Worm (Caenorhabditis elegans) whole organism, young adult: ENCODE measurements around the gene F55G1.6.

Experiments
- D2030.7 ChIP-seq: fragments of 200-800 bp; sonication (Bioruptor generic); IDR thresholded peaks from 2 replicates; pipeline ENCODE4 v1.3.6; 2022; ENCODE audit warnings: missing genetic modification reagents, missing genetic modification characterization, missing compliant biosample characterization
- F22D6.2 ChIP-seq: sonication (generic microtip); optimal IDR thresholded peaks from 2 replicates; lab custom pipeline; 2016; ENCODE audit warnings: mild to moderate bottlenecking, missing genetic modification characterization, missing compliant biosample characterization
- F39B2.1 ChIP-seq: fragments of 200-800 bp; sonication (Bioruptor generic); IDR thresholded peaks from 2 replicates; pipeline ENCODE4 v1.3.6; 2022; ENCODE audit warnings: missing genetic modification reagents, missing genetic modification characterization, missing compliant biosample characterization
- F57A8.1 ChIP-seq: fragments of 200-800 bp; sonication (Bioruptor generic); optimal IDR thresholded peaks from 2 replicates; lab custom pipeline; 2018; ENCODE audit warnings: mild to moderate bottlenecking, missing genetic modification characterization, moderate library complexity, missing compliant biosample characterization
- F57C9.4 ChIP-seq: sonication (generic microtip); optimal IDR thresholded peaks from 2 replicates; lab custom pipeline; 2017; ENCODE audit warnings: mild to moderate bottlenecking, missing genetic modification characterization, missing compliant biosample characterization
- K11D2.4 ChIP-seq: fragments of 200-800 bp; sonication (Bioruptor generic); IDR thresholded peaks from 2 replicates; pipeline ENCODE4 v1.3.6; 2022; ENCODE audit warnings: missing genetic modification reagents, missing genetic modification characterization, missing compliant biosample characterization
- T26A5.8 ChIP-seq: sonication (generic microtip); optimal IDR thresholded peaks from 2 replicates; lab custom pipeline; 2016; ENCODE audit warnings: missing genetic modification characterization, missing compliant biosample characterization
- Y56A3A.18 ChIP-seq: fragments of 200-800 bp; sonication (Bioruptor generic); IDR thresholded peaks from 2 replicates; pipeline ENCODE4 v1.3.6; 2022; ENCODE audit warnings: missing genetic modification reagents, missing genetic modification characterization, missing compliant biosample characterization
- Y67H2A.10 ChIP-seq: fragments of 200-800 bp; sonication (Bioruptor generic); conservative IDR thresholded peaks from 2 replicates; pipeline ENCODE4 v1.3.6; 2022; ENCODE audit warnings: missing genetic modification reagents, missing genetic modification characterization, missing compliant biosample characterization
- Y79H2A.3 ChIP-seq: fragments of 200-800 bp; sonication (Bioruptor generic); conservative IDR thresholded peaks from 2 replicates; pipeline ENCODE4 v1.3.6; 2022; ENCODE audit warnings: missing genetic modification reagents, missing genetic modification characterization, missing compliant biosample characterization
- Y95B8A.8 ChIP-seq: fragments of 200-800 bp; sonication (Bioruptor generic); IDR thresholded peaks from 2 replicates; pipeline ENCODE4 v1.3.6; 2022; ENCODE audit warnings: missing genetic modification reagents, missing genetic modification characterization, missing compliant biosample characterization
- ama-1 ChIP-seq, 3 experiments: fragments of 150-350 bp in 1 of 3; sonication (generic microtip) in 2 of 3; optimal IDR thresholded peaks; 2 replicates each; lab custom pipeline; 2014 to 2018; ENCODE audit warnings: missing biosample characterization in 2 of 3, missing genetic modification characterization in 2 of 3, missing genetic modification reagents in 2 of 3
- aptf-2 ChIP-seq: fragments of 200-800 bp; sonication (Bioruptor generic); conservative IDR thresholded peaks from 2 replicates; pipeline ENCODE4 v1.3.6; 2022; ENCODE audit warnings: missing genetic modification reagents, missing genetic modification characterization, missing compliant biosample characterization
- aptf-3 ChIP-seq: fragments of 200-800 bp; sonication (Bioruptor generic); IDR thresholded peaks from 2 replicates; pipeline ENCODE4 v1.3.6; 2022; ENCODE audit warnings: missing genetic modification characterization, missing compliant biosample characterization
- athp-1 ChIP-seq: sonication (generic microtip); optimal IDR thresholded peaks from 2 replicates; lab custom pipeline; 2017; ENCODE audit warnings: mild to moderate bottlenecking, missing genetic modification characterization, missing compliant biosample characterization
- attf-6 ChIP-seq: fragments of 200-800 bp; sonication (Bioruptor generic); IDR thresholded peaks from 2 replicates; pipeline ENCODE4 v1.3.6; 2022; ENCODE audit warnings: missing genetic modification reagents, missing genetic modification characterization, missing compliant biosample characterization
- cebp-2 ChIP-seq: fragments of 200-800 bp; sonication (Bioruptor generic); IDR thresholded peaks from 2 replicates; pipeline ENCODE4 v1.3.6; 2022; ENCODE audit warnings: missing genetic modification characterization, missing compliant biosample characterization
- ceh-79 ChIP-seq: sonication (generic microtip); optimal IDR thresholded peaks from 2 replicates; lab custom pipeline; 2017; ENCODE audit warnings: mild to moderate bottlenecking, missing genetic modification characterization, missing compliant biosample characterization
- chd-7 ChIP-seq: sonication (generic microtip); optimal IDR thresholded peaks from 2 replicates; lab custom pipeline; 2016; ENCODE audit warnings: mild to moderate bottlenecking, missing genetic modification characterization, moderate library complexity, missing compliant biosample characterization
- dox-1 ChIP-seq: fragments of 200-800 bp; sonication (Bioruptor generic); IDR thresholded peaks from 2 replicates; pipeline ENCODE4 v1.3.6; 2022; ENCODE audit warnings: missing genetic modification reagents, missing genetic modification characterization, missing compliant biosample characterization
- dpff-1 ChIP-seq: sonication (generic microtip); optimal IDR thresholded peaks from 2 replicates; lab custom pipeline; 2017; ENCODE audit warnings: mild to moderate bottlenecking, missing genetic modification characterization, missing compliant biosample characterization
- fkh-3 ChIP-seq: sonication (generic microtip); optimal IDR thresholded peaks from 2 replicates; lab custom pipeline; 2016; ENCODE audit warnings: mild to moderate bottlenecking, missing genetic modification characterization, missing compliant biosample characterization
- gei-17 ChIP-seq: fragments of 200-800 bp; sonication (Bioruptor generic); optimal IDR thresholded peaks from 2 replicates; lab custom pipeline; 2018; ENCODE audit warnings: mild to moderate bottlenecking, missing genetic modification characterization, missing compliant biosample characterization
- him-1 ChIP-seq: sonication (generic microtip); optimal IDR thresholded peaks from 2 replicates; lab custom pipeline; 2016; ENCODE audit warnings: missing genotype, missing genetic modification reagents, missing genetic modification characterization, missing compliant biosample characterization
- hmg-20 ChIP-seq: fragments of 200-800 bp; sonication (Bioruptor generic); IDR thresholded peaks from 2 replicates; pipeline ENCODE4 v1.3.6; 2022; ENCODE audit warnings: missing genetic modification reagents, missing genetic modification characterization, missing compliant biosample characterization
- hsf-1 ChIP-seq: fragments of 200-800 bp; sonication (Bioruptor generic); IDR thresholded peaks from 2 replicates; pipeline ENCODE4 v1.3.6; 2022; ENCODE audit warnings: missing genetic modification reagents, missing genetic modification characterization, missing compliant biosample characterization
- lag-1 ChIP-seq: fragments of 200-800 bp; sonication (Bioruptor generic); IDR thresholded peaks from 2 replicates; pipeline ENCODE4 v1.3.6; 2022; ENCODE audit warnings: missing genetic modification reagents, missing genetic modification characterization, missing compliant biosample characterization
- lin-26 ChIP-seq: fragments of 200-800 bp; sonication (Bioruptor generic); IDR thresholded peaks from 2 replicates; pipeline ENCODE4 v1.3.6; 2022; ENCODE audit warnings: missing genetic modification reagents, missing genetic modification characterization, missing compliant biosample characterization
- lin-35 ChIP-seq, 3 experiments: fragments of 150-350 bp in 2 of 3; sonication (generic microtip) in 1 of 3; optimal IDR thresholded peaks; 2 replicates each; lab custom pipeline; 2014 to 2018; ENCODE audit warnings: missing biosample characterization in 3 of 3, missing genetic modification characterization in 3 of 3, missing genetic modification reagents in 3 of 3
- madf-3 ChIP-seq: fragments of 200-800 bp; sonication (Bioruptor generic); IDR thresholded peaks from 2 replicates; pipeline ENCODE4 v1.3.6; 2022; ENCODE audit warnings: missing genetic modification reagents, missing genetic modification characterization, missing compliant biosample characterization
- madf-8 ChIP-seq: fragments of 200-800 bp; sonication (Bioruptor generic); conservative IDR thresholded peaks from 2 replicates; pipeline ENCODE4 v1.3.6; 2022; ENCODE audit warnings: missing genetic modification reagents, missing genetic modification characterization, missing compliant biosample characterization
- mes-4 ChIP-seq: sonication (generic microtip); optimal IDR thresholded peaks from 2 replicates; lab custom pipeline; 2016; ENCODE audit warnings: missing genotype, missing genetic modification characterization, missing compliant biosample characterization
- mxl-1 ChIP-seq: sonication (generic microtip); optimal IDR thresholded peaks from 2 replicates; lab custom pipeline; 2016; ENCODE audit warnings: missing genetic modification characterization, missing compliant biosample characterization
- nfya-2 ChIP-seq: fragments of 200-800 bp; sonication (Bioruptor generic); IDR thresholded peaks from 2 replicates; pipeline ENCODE4 v1.3.6; 2022; ENCODE audit warnings: missing genetic modification reagents, missing genetic modification characterization, missing compliant biosample characterization
- nhr-179 ChIP-seq: sonication (generic microtip); optimal IDR thresholded peaks from 2 replicates; lab custom pipeline; 2016; ENCODE audit warnings: mild to moderate bottlenecking, missing genetic modification characterization, missing compliant biosample characterization
- rec-8 ChIP-seq, 2 experiments: sonication (generic microtip); optimal IDR thresholded peaks; 2 replicates each; lab custom pipeline; 2016; ENCODE audit warnings: mild to moderate bottlenecking in 2 of 2, missing genetic modification characterization in 2 of 2, missing genetic modification reagents in 2 of 2, missing genotype in 2 of 2, missing biosample characterization in 1 of 2, missing compliant biosample characterization in 1 of 2, moderate library complexity in 1 of 2
- repo-1 ChIP-seq: sonication (generic microtip); optimal IDR thresholded peaks from 2 replicates; lab custom pipeline; 2017; ENCODE audit warnings: mild to moderate bottlenecking, missing genetic modification characterization, missing compliant biosample characterization
- snpc-1.1 ChIP-seq: sonication (generic microtip); optimal IDR thresholded peaks from 2 replicates; lab custom pipeline; 2017; ENCODE audit warnings: missing genetic modification characterization, mild to moderate bottlenecking, missing compliant biosample characterization, antibody characterized with exemption, moderate library complexity, missing genotype, missing genetic modification reagents; ENCODE audit not compliant: insufficient read depth
- snpc-1.3 ChIP-seq: sonication (generic microtip); optimal IDR thresholded peaks from 2 replicates; lab custom pipeline; 2017; ENCODE audit warnings: missing genetic modification characterization, mild to moderate bottlenecking, missing compliant biosample characterization, antibody characterized with exemption, moderate library complexity, missing genotype, missing genetic modification reagents; ENCODE audit not compliant: insufficient read depth
- somi-1 ChIP-seq: fragments of 200-800 bp; sonication (Bioruptor generic); optimal IDR thresholded peaks from 2 replicates; lab custom pipeline; 2018; ENCODE audit warnings: mild to moderate bottlenecking, missing genetic modification characterization, missing compliant biosample characterization
- tbx-9 ChIP-seq: sonication (generic microtip); optimal IDR thresholded peaks from 2 replicates; lab custom pipeline; 2016; ENCODE audit warnings: borderline replicate concordance, missing genetic modification characterization, inconsistent platforms, missing compliant biosample characterization
- tlf-1 ChIP-seq: fragments of 200-800 bp; sonication (Bioruptor generic); optimal IDR thresholded peaks from 2 replicates; lab custom pipeline; 2018; ENCODE audit warnings: mild to moderate bottlenecking, missing genetic modification characterization, missing compliant biosample characterization
- unc-130 ChIP-seq: sonication (generic microtip); optimal IDR thresholded peaks from 2 replicates; lab custom pipeline; 2016; ENCODE audit warnings: missing genetic modification reagents, missing genetic modification characterization, missing compliant biosample characterization
- unc-62 ChIP-seq: fragments of 150-350 bp; optimal IDR thresholded peaks from 2 replicates; lab custom pipeline; 2014; ENCODE audit warnings: missing biosample characterization, missing genetic modification reagents, missing genetic modification characterization
- ztf-25 ChIP-seq: fragments of 200-800 bp; sonication (Bioruptor generic); IDR thresholded peaks from 2 replicates; pipeline ENCODE4 v1.3.6; 2022; ENCODE audit warnings: missing genetic modification reagents, missing genetic modification characterization, missing compliant biosample characterization
- ztf-3 ChIP-seq: fragments of 200-800 bp; sonication (Bioruptor generic); optimal IDR thresholded peaks from 2 replicates; lab custom pipeline; 2018; ENCODE audit warnings: mild to moderate bottlenecking, missing genetic modification characterization, missing compliant biosample characterization

Gene F55G1.6

ce11 chrIV:7487554-7488456 lies 14.5 kb downstream of the F55G1.6 start, which contains the start of the genes his-60 and his-59 (continued):
- peak; percentile 48 for TF ChIP-seq athp-1 (tag; lab: Kevin White, UChicago)
- no peak for TF ChIP-seq F22D6.2 (tag; lab: Kevin White, UChicago)
- peak; percentile 79 for TF ChIP-seq snpc-1.3 (tag; lab: Kevin White, UChicago)
- TF ChIP-seq madf-3 (GFP tag; lab: Robert Waterston, UW) = peak; percentile 62; the same call in 1 of the 2 replicates
- peak; percentile 7 for TF ChIP-seq unc-130
- no peak for TF ChIP-seq unc-62 (GFP tag; lab: Kevin White, UChicago)
- peak; percentile 81 for TF ChIP-seq attf-6
- no peak; the same call in 1 of the 2 replicates for TF ChIP-seq madf-8 (GFP tag; lab: Robert Waterston, UW)
- no peak for TF ChIP-seq hmg-20
- peak; percentile 82 for TF ChIP-seq Y95B8A.8 (GFP tag; lab: Robert Waterston, UW)
- TF ChIP-seq F39B2.1 (GFP tag; lab: Robert Waterston, UW) = peak; percentile 99
- no peak for TF ChIP-seq nhr-179 (tag; lab: Kevin White, UChicago)
- TF ChIP-seq Y79H2A.3 (GFP tag; lab: Robert Waterston, UW) = peak; percentile 93
- peak; percentile 39; the same call in 1 of the 2 replicates for TF ChIP-seq D2030.7 (GFP tag; lab: Robert Waterston, UW)
- no peak for TF ChIP-seq repo-1 (tag; lab: Kevin White, UChicago)
- no peak for TF ChIP-seq Y56A3A.18 (GFP tag; lab: Robert Waterston, UW)
- peak; percentile 48 for TF ChIP-seq mes-4 (tag; lab: Kevin White, UChicago)
- no peak for TF ChIP-seq snpc-1.1
- peak; percentile 13 for TF ChIP-seq hsf-1 (GFP tag; lab: Robert Waterston, UW)
- peak; percentile 28; the same call in 1 of the 2 replicates for TF ChIP-seq ztf-25 (GFP tag; lab: Robert Waterston, UW)
- TF ChIP-seq dox-1 (GFP tag; lab: Robert Waterston, UW) = peak; percentile 93
- no peak for TF ChIP-seq lin-35 (GFP tag; optimal IDR thresholded peaks at IDR 0.05; lab: Kevin White, UChicago)
- TF ChIP-seq ceh-79 (tag; lab: Kevin White, UChicago) = no peak
- no peak for TF ChIP-seq aptf-3 (GFP tag; lab: Robert Waterston, UW)
- no peak for TF ChIP-seq ama-1 (optimal IDR thresholded peaks at IDR 0.05; lab: Kevin White, UChicago)
- TF ChIP-seq ama-1 (GFP tag; optimal IDR thresholded peaks at IDR 0.05; lab: Kevin White, UChicago) = peak in 1 of 2 experiments; percentile 83
- TF ChIP-seq rec-8 (tag; optimal IDR thresholded peaks at IDR 0.05; lab: Kevin White, UChicago) = peak in 1 of 2 experiments; percentile 77
- TF ChIP-seq gei-17 (GFP tag; lab: Kevin White, UChicago) = no peak
- TF ChIP-seq K11D2.4 = no peak
- TF ChIP-seq lag-1 (GFP tag; lab: Robert Waterston, UW) = no peak
- no peak for TF ChIP-seq chd-7 (tag; lab: Kevin White, UChicago)
- TF ChIP-seq ztf-3 = no peak
- TF ChIP-seq F57C9.4 (tag; lab: Kevin White, UChicago) = no peak
- 0 out of 2 replicates have a peak, but pooled peaks have one; percentile 12 for TF ChIP-seq aptf-2 (GFP tag; lab: Robert Waterston, UW)
- no peak for TF ChIP-seq him-1
- TF ChIP-seq lin-26 (GFP tag; lab: Robert Waterston, UW) = peak; percentile 95
- no peak for TF ChIP-seq somi-1
- TF ChIP-seq dpff-1 (tag; lab: Kevin White, UChicago) = no peak
- no peak for TF ChIP-seq mxl-1 (tag; lab: Kevin White, UChicago)
- peak; percentile 41 for TF ChIP-seq F57A8.1 (GFP tag; lab: Kevin White, UChicago)
- TF ChIP-seq T26A5.8 (tag; lab: Kevin White, UChicago) = no peak
- TF ChIP-seq tlf-1 (GFP tag; lab: Kevin White, UChicago) = peak; percentile 76
- no peak for TF ChIP-seq Y67H2A.10 (GFP tag; lab: Robert Waterston, UW)
- TF ChIP-seq tbx-9 (tag; lab: Kevin White, UChicago) = no peak
- no peak for TF ChIP-seq fkh-3 (tag; lab: Kevin White, UChicago)
- no peak for TF ChIP-seq nfya-2 (GFP tag; lab: Robert Waterston, UW)
- 0 out of 2 replicates have a peak, but pooled peaks have one; percentile 58 for TF ChIP-seq cebp-2 (GFP tag; lab: Robert Waterston, UW)
